Fruit fly (Drosophila melanogaster) whole organism, larva: ENCODE data around the gene CG15322.
A peak's percentile ranks its signal among the peaks of the same experiment; 100 is the strongest.
"Not testable (repeated sequence)": the region's sequence is repeated elsewhere in the genome, so short reads cannot be mapped to it uniquely, and the experiment has no call there.

ENCODE experiments used
- noc ChIP-seq: fragments of 200-800 bp; sonication (Bioruptor generic); optimal IDR thresholded peaks from 3 replicates; lab custom pipeline; 2019; ENCODE audit warnings: missing biosample characterization, mild to moderate bottlenecking, missing genetic modification characterization, moderate library complexity

The CG15322 gene

dm6 chrX:20133432-20133831 lies at the start of gene CG15322:
Gene CG15322, plus strand, starts transcription at chrX:20133579.
- no peak for TF ChIP-seq noc

dm6 chrX:20083762-20084161 lies 49.6 kb upstream of the CG15322 start:
- no peak for TF ChIP-seq noc

- TF ChIP-seq noc: no peak
These were observed 41.1 kb upstream of the CG15322 start, which contains the start of gene fd19B for dm6 chrX:20092308-20092707. Gene fd19B, minus strand, starts transcription at chrX:20092408.

dm6 chrX:20094098-20094497 lies 39.3 kb upstream of the CG15322 start, which contains the start of gene Or19b:
Gene Or19b, plus strand, starts transcription at chrX:20094398.
- TF ChIP-seq noc: not testable (repeated sequence)

- not testable (repeated sequence) for TF ChIP-seq noc
These were observed 37.0 kb upstream of the CG15322 start, which contains the start of gene CG42581 for dm6 chrX:20096374-20096773. Gene CG42581, minus strand, starts transcription at chrX:20096474.

- TF ChIP-seq noc: no peak
These were observed 28.4 kb upstream of the CG15322 start for dm6 chrX:20104987-20105386.

dm6 chrX:20110475-20110874 lies 22.9 kb upstream of the CG15322 start, which contains the start of gene karr:
Gene karr, minus strand, starts transcription at chrX:20110575.
- TF ChIP-seq noc: no peak

- no peak for TF ChIP-seq noc
These were observed 11.2 kb upstream of the CG15322 start, which contains the start of gene CG34331 for dm6 chrX:20122153-20122552. Gene CG34331, plus strand, starts transcription at chrX:20122453.

dm6 chrX:20129554-20129953 lies 3.8 kb upstream of the CG15322 start:
- no peak for TF ChIP-seq noc

dm6 chrX:20130486-20130885 lies 2.9 kb upstream of the CG15322 start:
- TF ChIP-seq noc: no peak

dm6 chrX:20139493-20139892 lies 6.1 kb downstream of the CG15322 start, which contains the start of gene CG42583:
Gene CG42583, plus strand, starts transcription at chrX:20139793.
- no peak for TF ChIP-seq noc

dm6 chrX:20140710-20141109 lies 7.3 kb downstream of the CG15322 start, which contains the start of gene CG34332:
Gene CG34332, plus strand, starts transcription at chrX:20141010.
- TF ChIP-seq noc: no peak

- not testable (repeated sequence) for TF ChIP-seq noc
These were observed 9.7 kb downstream of the CG15322 start, which contains the start of gene Or19a for dm6 chrX:20143088-20143487. Gene Or19a, minus strand, starts transcription at chrX:20143188.

dm6 chrX:20147693-20148174 lies 14.4 kb downstream of the CG15322 start, which contains the start of gene aspr:
Gene aspr, plus strand, starts transcription at chrX:20148124.
- no peak for TF ChIP-seq noc

- no peak for TF ChIP-seq noc
These were observed 22.6 kb downstream of the CG15322 start for dm6 chrX:20155947-20156346.

- no peak for TF ChIP-seq noc
These were observed 25.1 kb downstream of the CG15322 start for dm6 chrX:20158491-20158890.

- TF ChIP-seq noc: peak; percentile 24
These were observed 25.6 kb downstream of the CG15322 start for dm6 chrX:20158943-20159385.

dm6 chrX:20159679-20160140 lies 26.3 kb downstream of the CG15322 start, which contains the start of gene Rab35:
Gene Rab35, minus strand, starts transcription at chrX:20159872.
- TF ChIP-seq noc: no peak
